Fruit fly (Drosophila melanogaster) S2 (cell line): ENCODE measurements around the gene CG14285.

Source experiments
- CG8478 ChIP-seq: fragments of >200 bp; optimal IDR thresholded peaks from 2 replicates; lab custom pipeline; 2018
- CTCF ChIP-seq, 2 experiments: fragments of >200 bp; optimal IDR thresholded peaks; 2 replicates each; lab custom pipeline; 2018

DNA sequence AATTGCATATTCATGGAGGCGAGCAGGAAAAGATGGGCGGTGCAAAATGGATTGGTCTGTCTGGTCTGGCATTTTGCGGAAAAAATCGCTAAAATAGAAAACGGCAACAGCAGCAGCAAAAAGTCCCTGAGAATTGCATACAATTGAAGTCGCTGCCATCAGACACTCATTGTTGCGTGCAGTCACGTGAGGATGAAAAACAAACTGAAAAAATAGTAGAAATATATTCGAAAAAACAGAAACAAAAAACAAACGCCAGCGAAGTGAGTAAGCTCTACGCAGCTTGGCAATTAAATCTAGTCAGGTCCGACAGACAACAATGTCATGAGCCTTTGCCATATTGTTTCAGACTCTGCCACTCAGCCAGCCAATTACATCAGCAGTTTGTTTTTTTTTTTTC is 34.4 kb downstream of the CG14285 start:
- TF ChIP-seq CG8478 (lab: Kevin White, UChicago): no peak
- TF ChIP-seq CTCF (optimal IDR thresholded peaks at IDR 0.05; lab: Kevin White, UChicago): no peak
